Fruit fly (Drosophila melanogaster) S2 (cell line): ENCODE measurements around the gene CG4960.

Experiments
- CG8478 ChIP-seq: fragments of >200 bp; optimal IDR thresholded peaks from 2 replicates; lab custom pipeline; 2018
- CTCF ChIP-seq, 2 experiments: fragments of >200 bp; optimal IDR thresholded peaks; 2 replicates each; lab custom pipeline; 2018

Gene CG4960

dm6 chr3R:25776137-25776536 is 11.0 kb downstream of the CG4960 start, which contains the start of gene CG17196:
CG17196 (minus strand) TSS chr3R:25776237.
- TF ChIP-seq CTCF (optimal IDR thresholded peaks at IDR 0.05; lab: Kevin White, UChicago) (no peak), CG8478 (lab: Kevin White, UChicago) (no peak)

dm6 chr3R:25775269-25775668 is 11.8 kb downstream of the CG4960 start, which contains the start of the genes CG17197 and CG17198:
CG17197 (minus strand) TSS chr3R:25775369.
CG17198 (minus strand) TSS chr3R:25775369.
- TF ChIP-seq CTCF (optimal IDR thresholded peaks at IDR 0.05; lab: Kevin White, UChicago) = no peak
- TF ChIP-seq CG8478 (lab: Kevin White, UChicago) = no peak

dm6 chr3R:25763005-25763404 is 24.1 kb downstream of the CG4960 start, which contains the start of gene LpR1:
LpR1 (minus strand) TSS chr3R:25763105.
- TF ChIP-seq CTCF (optimal IDR thresholded peaks at IDR 0.05; lab: Kevin White, UChicago) = no peak
- TF ChIP-seq CG8478 (lab: Kevin White, UChicago) = no peak

DNA sequence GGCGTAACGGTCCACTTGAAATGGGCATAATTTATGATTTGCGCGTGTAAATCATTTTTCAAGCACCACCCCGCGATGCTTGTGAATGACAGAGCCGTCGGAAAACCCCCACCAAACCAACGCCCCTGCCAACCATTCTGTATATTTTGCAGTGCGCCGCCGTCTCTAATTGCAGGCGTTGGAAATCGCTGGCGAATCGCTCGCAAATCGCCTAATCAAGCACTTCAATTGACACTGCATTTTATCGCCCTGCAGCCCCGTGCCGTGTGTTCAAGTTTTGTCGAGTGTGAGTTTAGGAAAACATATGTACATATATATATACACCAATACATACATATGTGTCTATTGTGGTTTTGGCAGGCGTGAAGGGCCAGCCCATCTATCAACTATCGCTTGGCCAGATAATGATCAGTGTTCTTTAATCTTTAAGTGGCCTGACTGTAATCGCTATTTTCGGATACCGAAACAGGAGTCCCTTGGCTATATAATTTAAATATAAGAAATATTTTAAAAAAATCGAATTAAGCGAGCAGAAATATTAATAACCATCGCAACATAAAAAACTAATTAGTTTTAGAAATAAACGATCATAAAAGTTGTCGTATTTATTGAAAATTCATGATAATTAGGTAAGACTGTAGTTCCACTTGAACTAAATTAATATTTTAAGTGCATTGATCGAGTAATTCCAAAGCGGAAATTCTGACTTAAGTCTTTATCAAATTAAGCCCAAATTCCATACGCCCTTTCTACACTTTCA is 24.9 kb downstream of the CG4960 start:
- no peak for TF ChIP-seq CG8478 (lab: Kevin White, UChicago)
- no peak for TF ChIP-seq CTCF (optimal IDR thresholded peaks at IDR 0.05; lab: Kevin White, UChicago)

dm6 chr3R:25760190-25760589 is 26.9 kb downstream of the CG4960 start:
- TF ChIP-seq CTCF (optimal IDR thresholded peaks at IDR 0.05; lab: Kevin White, UChicago) = no peak
- TF ChIP-seq CG8478 (lab: Kevin White, UChicago) = no peak

DNA sequence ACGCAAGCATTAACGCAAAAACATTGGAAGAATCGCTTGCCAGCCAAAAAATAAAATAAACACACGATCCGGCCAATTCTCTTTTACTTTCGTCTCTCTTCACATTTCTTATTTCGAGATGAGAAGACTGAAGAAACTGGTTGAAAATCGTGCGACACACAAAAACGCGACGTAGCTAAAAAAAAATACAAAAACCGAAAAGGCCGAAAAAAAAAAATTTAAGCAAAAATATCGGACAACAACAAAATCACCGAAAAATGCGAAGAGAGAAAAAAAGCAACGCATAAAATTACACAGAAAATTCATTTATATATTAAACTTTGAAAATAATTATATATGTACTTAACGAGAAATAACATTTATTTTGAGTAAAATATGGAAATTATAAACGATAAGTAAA is 27.7 kb downstream of the CG4960 start:
- no peak for TF ChIP-seq CG8478 (lab: Kevin White, UChicago)
- TF ChIP-seq CTCF (optimal IDR thresholded peaks at IDR 0.05; lab: Kevin White, UChicago) = no peak

DNA sequence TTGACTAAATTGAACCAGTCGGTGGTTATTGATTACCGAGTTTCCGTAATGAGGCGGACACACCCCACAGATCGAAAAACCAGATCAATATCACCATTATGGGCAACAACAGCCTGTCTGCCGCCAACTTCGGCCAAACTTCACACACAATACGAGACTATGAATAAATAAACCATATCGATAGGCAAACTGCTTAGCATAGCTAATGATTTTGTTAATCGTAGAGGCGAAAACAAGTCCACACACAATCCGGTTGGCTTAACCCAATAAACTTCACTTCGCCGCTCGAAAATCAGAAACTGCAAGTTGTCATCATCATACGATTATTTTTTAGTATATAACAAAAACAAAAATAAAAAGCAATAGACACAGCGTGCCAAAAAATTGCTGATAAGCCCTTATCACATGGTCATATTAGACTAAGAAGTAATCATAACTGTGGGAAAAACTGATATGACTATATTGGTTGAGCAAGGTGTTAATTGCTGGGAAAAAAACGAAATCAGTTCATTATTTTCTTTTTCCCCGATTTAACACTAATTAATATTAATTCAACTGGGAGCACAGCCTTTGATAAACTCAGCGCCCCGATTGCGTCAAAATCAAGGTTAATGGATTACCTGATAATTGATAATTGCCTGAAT is 31.1 kb downstream of the CG4960 start:
- TF ChIP-seq CG8478 (lab: Kevin White, UChicago) (no peak), CTCF (optimal IDR thresholded peaks at IDR 0.05; lab: Kevin White, UChicago) (no peak)

DNA sequence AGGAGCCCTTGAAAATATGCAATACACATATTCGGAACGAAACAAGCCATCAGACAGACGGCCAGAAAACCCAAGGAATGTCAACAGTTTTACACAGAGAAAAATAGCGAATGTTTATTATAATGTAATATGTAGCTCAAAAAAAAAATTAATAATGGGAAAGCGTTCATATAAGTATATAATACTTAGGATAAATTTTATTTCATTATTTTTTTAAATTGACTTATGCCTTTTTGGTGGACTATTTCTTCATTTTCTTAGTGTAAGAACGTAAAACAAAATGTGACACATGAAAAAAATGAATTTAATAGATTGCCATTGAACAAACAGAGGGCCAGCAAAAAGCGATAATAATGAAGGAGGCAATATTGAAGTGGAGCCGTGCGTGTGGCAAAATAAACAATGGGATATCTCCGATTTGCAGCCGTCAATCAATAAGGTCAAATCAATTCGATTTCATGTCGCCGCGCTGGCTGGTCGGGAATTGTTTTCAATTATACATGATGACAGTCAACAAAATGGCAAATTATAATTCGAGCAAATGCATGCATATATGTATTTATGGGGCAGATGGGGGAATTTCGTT is 32.2 kb downstream of the CG4960 start:
- TF ChIP-seq CTCF (optimal IDR thresholded peaks at IDR 0.05; lab: Kevin White, UChicago) = no peak
- TF ChIP-seq CG8478 (lab: Kevin White, UChicago) = no peak

- no peak for TF ChIP-seq CTCF (optimal IDR thresholded peaks at IDR 0.05; lab: Kevin White, UChicago)
- TF ChIP-seq CG8478 (lab: Kevin White, UChicago) = no peak
These were observed 33.3 kb downstream of the CG4960 start for dm6 chr3R:25753798-25754197.

DNA sequence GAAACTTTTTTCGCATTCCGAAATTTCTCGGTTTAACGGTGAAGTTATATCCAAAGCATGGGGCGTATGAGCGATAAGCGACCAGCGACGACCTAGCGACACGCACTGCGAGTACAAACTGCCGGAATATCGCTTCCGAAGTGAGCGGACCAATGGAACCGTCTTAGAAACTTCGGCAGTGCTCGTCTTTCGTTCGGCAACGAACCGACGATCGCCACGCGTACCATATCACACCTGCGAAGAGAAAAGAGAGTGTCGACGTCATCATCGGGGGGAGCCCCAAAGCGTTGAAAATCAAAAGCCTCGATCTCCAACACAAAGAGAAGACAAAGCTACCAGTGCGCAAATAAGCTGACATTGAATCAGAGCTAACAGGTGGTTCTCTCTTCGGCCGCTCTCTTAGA is 46.7 kb downstream of the CG4960 start, which contains the start of gene LpR2:
LpR2 (minus strand) TSS at position 118 of the 404 bp plus-strand sequence.
- TF ChIP-seq CTCF (optimal IDR thresholded peaks at IDR 0.05; lab: Kevin White, UChicago) (no peak), CG8478 (lab: Kevin White, UChicago) (no peak)

dm6 chr3R:25739727-25740126 is 47.4 kb downstream of the CG4960 start:
- no peak for TF ChIP-seq CG8478 (lab: Kevin White, UChicago)

DNA sequence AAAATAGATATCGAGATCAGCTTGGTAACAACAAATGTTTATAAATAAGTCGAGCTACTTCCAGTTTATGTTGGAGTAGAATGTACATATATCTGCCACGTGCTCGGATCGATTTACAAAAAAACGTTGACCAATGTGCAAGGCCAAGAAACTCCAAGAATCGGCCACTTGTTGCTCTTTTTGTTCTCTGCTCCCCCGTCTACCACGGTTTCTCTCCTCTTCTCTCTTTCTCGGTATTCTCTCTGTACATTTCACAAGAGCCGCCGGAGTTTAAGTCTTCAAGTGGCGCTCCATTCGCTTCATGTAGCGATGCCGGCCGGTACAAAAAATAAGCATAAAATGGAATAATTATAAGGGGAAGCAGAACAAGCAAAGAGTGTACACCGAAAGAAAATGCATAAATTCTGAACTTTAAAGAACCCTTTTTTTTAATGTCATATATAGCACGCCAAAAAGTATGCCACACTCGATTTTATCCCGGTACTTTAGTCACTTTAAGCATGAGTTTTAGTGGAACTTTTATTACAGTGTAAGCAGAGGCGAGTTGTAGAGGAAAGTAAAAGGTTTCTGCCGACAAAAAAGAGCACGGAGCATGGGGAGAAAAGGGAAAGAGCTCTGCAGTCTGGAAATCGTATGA is 49.2 kb downstream of the CG4960 start:
- no peak for TF ChIP-seq CTCF (optimal IDR thresholded peaks at IDR 0.05; lab: Kevin White, UChicago)
